Fruit fly (Drosophila melanogaster): ENCODE results near the gene MED14.
A peak's percentile ranks its signal among the peaks of the same experiment; 100 is the strongest.

The MED14 gene

DNA sequence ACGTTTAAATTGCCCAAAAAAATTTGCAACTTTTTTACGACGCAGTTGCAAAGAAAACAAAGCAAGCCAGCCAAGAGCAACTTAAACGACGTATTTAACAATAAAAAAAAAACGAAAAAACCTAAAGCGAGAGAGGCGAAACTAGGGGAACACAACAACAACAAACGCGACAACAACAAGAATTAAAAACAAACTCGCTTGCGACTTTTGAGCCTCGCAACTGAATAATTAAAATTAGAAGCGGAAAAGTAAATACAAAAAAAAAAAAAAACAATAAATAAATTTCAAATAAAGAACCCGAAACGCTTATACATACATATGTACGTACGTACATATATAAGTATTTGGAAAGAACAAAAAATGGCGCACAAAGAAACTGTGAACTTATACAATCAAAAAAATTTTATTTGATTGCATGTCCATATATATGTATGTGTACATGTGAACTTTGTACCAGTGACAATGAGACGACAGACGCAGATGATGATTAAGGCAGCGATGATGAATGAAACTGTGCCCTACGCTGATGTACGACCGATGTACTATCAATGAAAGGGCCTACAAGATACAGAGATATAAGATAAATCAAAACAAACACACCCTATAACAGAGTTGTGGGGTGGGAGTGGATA, 35.7 kb downstream of the MED14 start:
- no peak for TF ChIP-seq noc (tag; optimal IDR thresholded peaks at IDR 0.05)

- no peak for TF ChIP-seq noc (tag; optimal IDR thresholded peaks at IDR 0.05)
Observed at dm6 chr3L:629353-629915, 36.4 kb downstream of the MED14 start.

DNA sequence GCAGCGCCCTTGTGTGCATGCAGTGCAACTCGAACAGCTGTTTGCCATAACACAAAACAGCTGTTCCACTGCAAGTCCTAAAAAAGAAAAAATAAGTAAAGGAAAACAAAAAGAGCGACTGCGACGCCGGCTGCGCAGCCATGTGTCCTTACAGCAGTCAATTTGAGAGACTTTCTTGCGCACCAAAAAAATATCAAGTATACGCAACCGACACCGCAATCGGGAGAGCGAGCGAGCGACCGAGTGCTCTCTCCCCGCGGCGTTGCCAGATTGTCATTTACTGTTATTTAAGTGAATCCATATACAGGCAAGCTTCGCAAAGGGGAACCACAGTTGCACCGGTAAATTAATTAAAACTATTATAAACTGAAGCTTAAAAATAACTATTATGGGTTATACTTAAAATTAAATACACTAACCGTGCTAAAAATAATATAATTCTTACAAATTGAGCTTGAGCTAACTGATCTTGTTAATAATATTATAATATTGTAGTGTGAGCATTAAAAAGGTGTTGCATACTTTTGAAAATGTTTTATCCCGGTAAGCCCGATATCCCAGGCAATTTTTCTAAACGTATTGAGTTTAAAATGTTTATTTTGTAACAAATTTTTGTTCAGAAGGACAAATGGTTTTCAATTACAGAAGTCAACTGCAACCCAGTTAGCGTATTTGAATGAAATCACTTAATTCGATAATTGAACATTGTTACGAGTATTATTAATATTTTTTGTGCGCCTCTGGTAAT, 37.0 kb downstream of the MED14 start:
- peak; percentile 15 for TF ChIP-seq noc (tag; optimal IDR thresholded peaks at IDR 0.05)

DNA sequence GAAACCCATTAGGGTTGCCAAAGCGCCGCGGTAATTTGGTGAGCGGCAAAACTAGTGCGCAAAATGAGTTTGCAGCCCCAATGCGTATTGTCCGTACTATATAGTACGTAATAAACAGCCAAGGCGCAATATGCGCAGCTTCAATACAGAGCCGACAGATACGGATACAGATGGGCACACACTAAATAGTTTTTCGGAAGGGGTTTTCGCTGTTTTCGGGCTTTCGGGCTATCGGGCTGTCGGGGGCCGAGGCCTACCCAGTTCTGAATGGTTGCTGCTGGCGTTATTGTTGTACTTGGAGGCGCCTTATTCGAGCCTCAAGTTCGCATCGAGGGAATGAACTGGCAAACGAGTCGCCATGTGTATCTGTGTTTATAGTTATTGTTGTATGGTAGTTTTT, 37.6 kb downstream of the MED14 start:
- TF ChIP-seq noc (tag; optimal IDR thresholded peaks at IDR 0.05) = no peak

DNA sequence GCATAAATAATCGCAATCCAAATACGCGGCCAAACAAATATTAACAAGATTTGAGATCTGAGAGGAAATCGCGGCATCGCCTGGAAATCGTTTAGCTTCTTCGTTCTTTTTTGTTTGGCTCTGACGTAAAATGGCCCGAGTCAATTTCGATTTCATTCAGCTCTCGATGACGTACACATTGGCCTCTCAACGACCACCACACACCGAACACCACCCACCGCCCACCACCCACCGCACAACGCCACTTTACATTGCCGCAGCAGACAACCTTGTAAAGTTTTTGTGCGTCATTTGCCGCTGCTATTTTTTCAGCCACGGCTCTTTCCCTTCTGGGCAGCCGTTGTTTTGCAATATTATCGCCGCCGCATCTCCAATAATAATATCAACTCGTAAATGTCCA, 39.0 kb downstream of the MED14 start:
- no peak for TF ChIP-seq noc (tag; optimal IDR thresholded peaks at IDR 0.05)

dm6 chr3L:633272-634254, 40.5 kb downstream of the MED14 start:
- no peak for TF ChIP-seq noc (tag; optimal IDR thresholded peaks at IDR 0.05)

DNA sequence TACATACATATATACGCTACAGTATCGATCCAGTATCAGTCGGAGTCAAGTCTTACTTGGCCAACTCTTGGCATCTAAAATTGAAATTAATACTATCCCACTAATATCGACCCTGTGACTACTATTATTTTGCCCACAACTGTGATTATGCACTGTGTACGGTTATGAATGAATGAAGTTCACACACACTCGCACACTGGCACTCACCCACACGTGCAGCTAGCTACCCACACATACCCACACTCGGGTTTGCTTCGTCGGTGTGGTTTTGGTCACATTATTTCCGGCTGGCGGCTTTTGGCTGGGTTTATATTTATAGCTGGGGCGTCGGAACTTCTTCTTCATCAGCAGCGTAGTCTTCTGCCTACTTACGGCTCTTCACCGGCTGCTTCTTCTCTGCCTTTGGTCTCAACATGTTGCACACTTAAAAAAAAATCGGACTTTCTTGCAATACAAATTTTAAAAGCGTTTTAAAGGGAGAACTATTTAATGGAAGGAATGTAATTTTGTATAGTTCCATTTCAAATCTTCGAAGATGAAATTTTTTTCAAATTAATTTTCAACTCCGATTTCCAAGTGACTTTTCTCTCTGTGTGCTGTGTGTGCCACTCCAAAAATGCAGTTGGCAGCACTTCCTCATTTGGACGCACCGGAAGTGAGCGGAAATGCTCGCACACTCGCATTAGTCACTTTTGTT, 41.4 kb downstream of the MED14 start:
- peak; percentile 30 for TF ChIP-seq noc (tag; optimal IDR thresholded peaks at IDR 0.05)

dm6 chr3L:635016-635363, 41.9 kb downstream of the MED14 start:
- TF ChIP-seq noc (tag; optimal IDR thresholded peaks at IDR 0.05) = no peak

dm6 chr3L:635529-635928, 42.5 kb downstream of the MED14 start:
- TF ChIP-seq noc (tag; optimal IDR thresholded peaks at IDR 0.05) = no peak

DNA sequence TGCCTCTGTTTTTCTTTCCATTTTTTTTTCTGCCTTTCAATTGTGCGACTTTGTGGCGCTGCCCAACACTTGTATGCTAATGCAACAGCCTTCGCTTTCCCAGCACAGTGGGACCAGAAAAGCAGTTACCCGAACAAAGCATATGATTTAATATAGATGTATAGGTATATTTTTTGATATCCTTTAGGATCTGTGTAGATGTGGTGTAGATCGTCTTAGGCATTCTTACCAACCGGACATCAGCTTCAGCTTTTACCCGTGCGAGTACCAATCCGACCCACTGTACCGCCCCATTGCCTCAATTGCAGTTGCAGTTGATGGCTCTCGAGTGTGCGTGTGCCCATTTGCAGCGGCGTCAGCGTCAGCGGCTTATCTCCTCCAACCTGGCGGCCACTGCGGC, 43.4 kb downstream of the MED14 start:
- TF ChIP-seq noc (tag; optimal IDR thresholded peaks at IDR 0.05) = no peak

DNA sequence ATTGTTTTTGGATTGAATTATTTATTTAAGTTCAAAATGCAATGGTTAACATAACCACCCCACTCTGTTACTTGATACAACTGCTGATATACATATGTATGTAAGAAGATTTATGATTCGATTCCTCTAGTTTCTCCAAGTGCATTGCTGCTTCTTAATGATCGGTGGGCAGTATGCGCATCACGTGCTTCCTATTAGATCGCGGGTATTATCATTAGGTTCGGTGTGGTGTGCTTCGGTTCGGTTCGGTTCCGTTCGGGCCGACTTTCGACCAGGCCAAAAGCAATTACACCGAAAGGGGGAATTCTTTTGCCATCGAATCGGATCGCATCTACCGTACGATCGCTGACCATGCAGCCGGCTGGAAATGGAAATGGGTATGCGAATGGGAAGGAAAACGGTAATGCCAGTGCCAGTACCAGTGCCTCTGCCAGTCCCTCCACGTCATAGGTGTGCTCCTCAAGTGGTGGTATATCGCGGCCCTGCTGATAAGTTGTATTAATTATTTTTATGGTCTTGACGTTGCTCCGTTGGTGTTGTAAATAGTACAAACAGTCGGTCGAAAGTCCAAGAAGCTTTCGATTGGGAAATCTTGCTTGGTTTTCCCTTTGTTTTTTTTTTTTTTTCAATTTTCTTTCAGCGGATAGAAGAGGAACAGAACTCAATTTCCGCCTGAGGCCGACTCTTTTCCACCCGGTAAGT, 44.4 kb downstream of the MED14 start:
- no peak for TF ChIP-seq noc (tag; optimal IDR thresholded peaks at IDR 0.05)

dm6 chr3L:638031-638414, 45.0 kb downstream of the MED14 start:
- TF ChIP-seq noc (tag; optimal IDR thresholded peaks at IDR 0.05) = no peak

- TF ChIP-seq noc (tag; optimal IDR thresholded peaks at IDR 0.05) = no peak
Observed at dm6 chr3L:638757-639353, 45.8 kb downstream of the MED14 start.

DNA sequence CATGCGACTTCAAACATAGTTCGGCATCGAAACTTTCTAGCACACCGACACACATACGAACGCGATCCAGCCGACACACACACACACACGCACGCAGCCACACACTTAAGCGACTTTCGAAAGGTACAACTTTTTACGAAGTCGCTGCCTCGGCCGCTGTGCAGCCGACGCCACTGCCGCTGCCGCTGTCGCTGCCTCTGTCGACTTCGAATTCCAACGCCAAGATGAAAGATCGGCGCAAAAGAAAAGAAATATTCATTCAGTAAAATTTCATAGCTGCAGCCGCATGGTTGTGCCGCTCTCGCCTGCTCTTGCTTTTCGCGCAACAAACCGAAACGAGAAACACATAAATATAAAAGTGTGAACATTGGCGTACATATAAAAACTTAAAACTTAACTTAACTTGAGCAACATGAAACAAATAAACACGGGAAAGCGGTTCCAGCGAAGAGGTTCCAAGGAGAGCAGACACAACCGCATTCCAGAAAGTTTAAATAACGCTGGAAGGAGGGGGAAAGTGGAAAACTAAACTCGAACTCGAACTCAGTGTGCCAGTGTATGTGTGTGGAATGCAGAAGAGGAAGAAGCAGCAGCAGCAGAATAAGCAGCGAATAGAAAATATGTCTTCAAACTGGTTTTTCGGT, 46.5 kb downstream of the MED14 start:
- TF ChIP-seq noc (tag; optimal IDR thresholded peaks at IDR 0.05) = no peak

Data from whole organism, larva.